Worm (Caenorhabditis elegans) whole organism, L2 larva: ENCODE data around the gene bed-3.
A peak's percentile ranks its signal among the peaks of the same experiment; 100 is the strongest.

Source experiments
- C34F6.9 ChIP-seq: fragments of 150-350 bp; optimal IDR thresholded peaks from 2 replicates; lab custom pipeline; 2014; ENCODE audit warnings: missing biosample characterization, missing genetic modification characterization
- F13H6.1 ChIP-seq: sonication (generic microtip); optimal IDR thresholded peaks from 2 replicates; lab custom pipeline; 2016; ENCODE audit warnings: missing genetic modification characterization, missing compliant biosample characterization
- R02D3.7 ChIP-seq: fragments of 150-350 bp; optimal IDR thresholded peaks from 2 replicates; lab custom pipeline; 2014; ENCODE audit warnings: missing biosample characterization, missing genetic modification characterization
- ZK546.5 ChIP-seq: sonication (generic microtip); optimal IDR thresholded peaks from 2 replicates; lab custom pipeline; 2017; ENCODE audit warnings: missing biosample characterization, missing genetic modification characterization
- alr-1 ChIP-seq: fragments of 150-350 bp; optimal IDR thresholded peaks from 2 replicates; lab custom pipeline; 2014; ENCODE audit warnings: missing biosample characterization, missing genetic modification characterization
- blmp-1 ChIP-seq: sonication (generic microtip); optimal IDR thresholded peaks from 2 replicates; lab custom pipeline; 2017; ENCODE audit warnings: missing genetic modification characterization, mild to moderate bottlenecking, missing compliant biosample characterization, antibody characterized with exemption, moderate library complexity; ENCODE audit not compliant: insufficient read depth
- ceh-82 ChIP-seq: fragments of 150-350 bp; optimal IDR thresholded peaks from 2 replicates; lab custom pipeline; 2014; ENCODE audit warnings: missing biosample characterization, missing genetic modification characterization
- crh-2 ChIP-seq: sonication (generic microtip); optimal IDR thresholded peaks from 2 replicates; lab custom pipeline; 2017; ENCODE audit warnings: missing biosample characterization, missing genetic modification characterization
- egl-27 ChIP-seq: sonication (generic microtip); optimal IDR thresholded peaks from 3 replicates; lab custom pipeline; 2017; ENCODE audit warnings: missing biosample characterization, missing genetic modification reagents, missing genetic modification characterization
- elt-1 ChIP-seq: fragments of 150-350 bp; optimal IDR thresholded peaks from 2 replicates; lab custom pipeline; 2014; ENCODE audit warnings: missing biosample characterization, missing genetic modification characterization
- fos-1 ChIP-seq: fragments of 150-350 bp; optimal IDR thresholded peaks from 2 replicates; lab custom pipeline; 2014; ENCODE audit warnings: missing biosample characterization, missing genetic modification characterization
- gmeb-1 ChIP-seq: fragments of 150-350 bp; optimal IDR thresholded peaks from 2 replicates; lab custom pipeline; 2014; ENCODE audit warnings: missing biosample characterization, missing genetic modification characterization
- lin-11 ChIP-seq: fragments of 150-350 bp; sonication (generic microtip); optimal IDR thresholded peaks from 2 replicates; lab custom pipeline; 2014; ENCODE audit warnings: missing biosample characterization, missing genetic modification characterization, inconsistent platforms, mixed read lengths
- lsy-2 ChIP-seq, 2 experiments: fragments of 150-350 bp in 1 of 2; sonication (generic microtip) in 1 of 2; optimal IDR thresholded peaks; 2 replicates each; lab custom pipeline; 2014 to 2017; ENCODE audit warnings: missing biosample characterization in 2 of 2, missing genetic modification characterization in 2 of 2
- mab-5 ChIP-seq: fragments of 150-350 bp; optimal IDR thresholded peaks from 2 replicates; lab custom pipeline; 2014; ENCODE audit warnings: missing biosample characterization, missing genetic modification characterization
- mbf-1 ChIP-seq: sonication (generic microtip); optimal IDR thresholded peaks from 2 replicates; lab custom pipeline; 2017; ENCODE audit warnings: missing biosample characterization, missing genetic modification characterization
- mdl-1 ChIP-seq, 2 experiments: fragments of 150-350 bp in 1 of 2; sonication (generic microtip) in 1 of 2; optimal IDR thresholded peaks; 2 replicates each; lab custom pipeline; 2017; ENCODE audit warnings: missing biosample characterization in 2 of 2, missing genetic modification characterization in 2 of 2
- nhr-10 ChIP-seq: sonication (generic microtip); optimal IDR thresholded peaks from 2 replicates; lab custom pipeline; 2017; ENCODE audit warnings: missing biosample characterization, missing genetic modification characterization
- nhr-11 ChIP-seq: fragments of 150-350 bp; optimal IDR thresholded peaks from 2 replicates; lab custom pipeline; 2014; ENCODE audit warnings: missing biosample characterization, missing genetic modification characterization
- nhr-12 ChIP-seq: fragments of 150-350 bp; optimal IDR thresholded peaks from 2 replicates; lab custom pipeline; 2014; ENCODE audit warnings: missing biosample characterization, missing genetic modification characterization
- nhr-129 ChIP-seq: fragments of 150-350 bp; optimal IDR thresholded peaks from 2 replicates; lab custom pipeline; 2014; ENCODE audit warnings: missing biosample characterization, missing genetic modification characterization
- nhr-21 ChIP-seq: fragments of 150-350 bp; optimal IDR thresholded peaks from 2 replicates; lab custom pipeline; 2014; ENCODE audit warnings: missing biosample characterization, missing genetic modification characterization
- nhr-23 ChIP-seq: fragments of 150-350 bp; optimal IDR thresholded peaks from 2 replicates; lab custom pipeline; 2014; ENCODE audit warnings: missing biosample characterization, missing genetic modification reagents, missing genetic modification characterization
- nhr-237 ChIP-seq: fragments of 150-350 bp; optimal IDR thresholded peaks from 2 replicates; lab custom pipeline; 2014; ENCODE audit warnings: missing biosample characterization, missing genetic modification characterization
- nhr-25 ChIP-seq: fragments of 150-350 bp; sonication (generic microtip); optimal IDR thresholded peaks from 3 replicates; lab custom pipeline; 2014; ENCODE audit warnings: missing biosample characterization, missing genetic modification characterization
- nhr-6 ChIP-seq: fragments of 150-350 bp; optimal IDR thresholded peaks from 2 replicates; lab custom pipeline; 2014; ENCODE audit warnings: missing biosample characterization, missing genetic modification characterization
- nhr-77 ChIP-seq: fragments of 150-350 bp; optimal IDR thresholded peaks from 2 replicates; lab custom pipeline; 2014; ENCODE audit warnings: missing biosample characterization, missing genetic modification characterization
- sem-4 ChIP-seq: fragments of 150-350 bp; optimal IDR thresholded peaks from 2 replicates; lab custom pipeline; 2014; ENCODE audit warnings: missing biosample characterization, missing genetic modification reagents, missing genetic modification characterization
- skn-1 ChIP-seq: sonication (generic microtip); optimal IDR thresholded peaks from 2 replicates; lab custom pipeline; 2017; ENCODE audit warnings: missing biosample characterization, missing genetic modification characterization
- sma-3 ChIP-seq: sonication (generic microtip); optimal IDR thresholded peaks from 2 replicates; lab custom pipeline; 2016; ENCODE audit warnings: missing genetic modification reagents, missing genetic modification characterization, missing compliant biosample characterization
- sma-9 ChIP-seq, 2 experiments: fragments of 150-350 bp in 1 of 2; sonication (generic microtip) in 1 of 2; optimal IDR thresholded peaks; 2 replicates each; lab custom pipeline; 2014 to 2016; ENCODE audit warnings: missing genetic modification characterization in 2 of 2, mild to moderate bottlenecking in 1 of 2, missing biosample characterization in 1 of 2, missing compliant biosample characterization in 1 of 2, missing genetic modification reagents in 1 of 2, moderate library complexity in 1 of 2
- snpc-4 ChIP-seq: fragments of 150-350 bp; optimal IDR thresholded peaks from 2 replicates; lab custom pipeline; 2014; ENCODE audit warnings: missing biosample characterization, missing genetic modification characterization
- unc-39 ChIP-seq: fragments of 150-350 bp; optimal IDR thresholded peaks from 2 replicates; lab custom pipeline; 2014; ENCODE audit warnings: missing biosample characterization, missing genetic modification characterization
- unc-55 ChIP-seq: fragments of 150-350 bp; sonication (generic microtip); optimal IDR thresholded peaks from 3 replicates; lab custom pipeline; 2014; ENCODE audit warnings: missing biosample characterization, missing genetic modification reagents, missing genetic modification characterization
- unc-62 ChIP-seq: fragments of 150-350 bp; optimal IDR thresholded peaks from 2 replicates; lab custom pipeline; 2014; ENCODE audit warnings: missing biosample characterization, missing genetic modification reagents, missing genetic modification characterization
- zag-1 ChIP-seq: fragments of 150-350 bp; optimal IDR thresholded peaks from 2 replicates; lab custom pipeline; 2014; ENCODE audit warnings: missing biosample characterization, missing genetic modification characterization
- ztf-1 ChIP-seq: fragments of 200-800 bp; sonication (Bioruptor generic); conservative IDR thresholded peaks from 2 replicates; pipeline ENCODE4 v1.3.6; 2022; ENCODE audit warnings: missing genetic modification characterization, missing compliant biosample characterization
- ztf-11 ChIP-seq: sonication (generic microtip); optimal IDR thresholded peaks from 2 replicates; lab custom pipeline; 2017; ENCODE audit warnings: missing biosample characterization, missing genetic modification characterization
- ztf-4 ChIP-seq: fragments of 150-350 bp; optimal IDR thresholded peaks from 2 replicates; lab custom pipeline; 2014; ENCODE audit warnings: missing biosample characterization, missing genetic modification characterization

The bed-3 gene

ce11 chrIV:9916224-9916623, at the start of gene bed-3:
TSS of gene bed-3 (plus strand) at chrIV:9916524.
- TF ChIP-seq sma-3 (no peak), ztf-11 (tag; lab: Kevin White, UChicago) (no peak), nhr-129 (tag; lab: Kevin White, UChicago) (no peak), unc-62 (no peak), unc-39 (tag; lab: Kevin White, UChicago) (no peak), nhr-77 (tag; lab: Kevin White, UChicago) (no peak), zag-1 (tag; lab: Kevin White, UChicago) (no peak), alr-1 (tag; lab: Kevin White, UChicago) (no peak), ztf-1 (GFP tag; lab: Robert Waterston, UW) (no peak), mab-5 (tag; lab: Kevin White, UChicago) (no peak), egl-27 (tag; lab: Kevin White, UChicago) (no peak), elt-1 (tag; lab: Kevin White, UChicago) (no peak), blmp-1 (tag; lab: Kevin White, UChicago) (no peak)

ce11 chrIV:9866865-9867264, 49.5 kb upstream of the bed-3 start:
- TF ChIP-seq ztf-4 (tag; lab: Kevin White, UChicago) = no peak
- no peak for TF ChIP-seq lsy-2 (tag; optimal IDR thresholded peaks at IDR 0.05; lab: Kevin White, UChicago)
- no peak for TF ChIP-seq sem-4 (tag; lab: Kevin White, UChicago)
- TF ChIP-seq unc-55 (GFP tag; lab: Kevin White, UChicago) = no peak
- no peak for TF ChIP-seq nhr-23 (tag; lab: Kevin White, UChicago)
- TF ChIP-seq skn-1 (tag; lab: Kevin White, UChicago) = no peak
- no peak for TF ChIP-seq gmeb-1 (tag; lab: Kevin White, UChicago)
- no peak for TF ChIP-seq C34F6.9 (tag; lab: Kevin White, UChicago)
- no peak for TF ChIP-seq R02D3.7 (tag; lab: Kevin White, UChicago)

ce11 chrIV:9867915-9868314, 48.4 kb upstream of the bed-3 start:
- TF ChIP-seq blmp-1 (tag; lab: Kevin White, UChicago) = peak; percentile 91
- TF ChIP-seq ZK546.5 (tag; lab: Kevin White, UChicago) = no peak
- no peak for TF ChIP-seq mab-5 (tag; lab: Kevin White, UChicago)
- peak; percentile 49 for TF ChIP-seq crh-2 (tag; lab: Kevin White, UChicago)
- TF ChIP-seq mbf-1 (tag; lab: Kevin White, UChicago) = no peak
- TF ChIP-seq alr-1 (tag; lab: Kevin White, UChicago) = no peak
- TF ChIP-seq nhr-11 (tag; lab: Kevin White, UChicago) = no peak
- TF ChIP-seq nhr-21 (tag; lab: Kevin White, UChicago) = peak; percentile 99
- peak; percentile 63 for TF ChIP-seq nhr-129 (tag; lab: Kevin White, UChicago)
- peak; percentile 18 for TF ChIP-seq ztf-4 (tag; lab: Kevin White, UChicago)
- TF ChIP-seq nhr-6 = peak; percentile 52
- no peak for TF ChIP-seq unc-62
- TF ChIP-seq mdl-1 (tag; optimal IDR thresholded peaks at IDR 0.05; lab: Kevin White, UChicago) = peak in 1 of 2 experiments; percentile 77
- TF ChIP-seq ceh-82 (tag; lab: Kevin White, UChicago) = no peak
- no peak for TF ChIP-seq ztf-11 (tag; lab: Kevin White, UChicago)
- TF ChIP-seq zag-1 (tag; lab: Kevin White, UChicago) = no peak
- TF ChIP-seq nhr-10 = no peak
- peak; percentile 97 for TF ChIP-seq nhr-25 (tag; lab: Kevin White, UChicago)
- TF ChIP-seq snpc-4 (tag; lab: Kevin White, UChicago) = no peak
- TF ChIP-seq egl-27 (tag; lab: Kevin White, UChicago) = peak; percentile 48
- TF ChIP-seq gmeb-1 (tag; lab: Kevin White, UChicago) = peak; percentile 59
- peak; percentile 33 for TF ChIP-seq F13H6.1 (tag; lab: Kevin White, UChicago)
- TF ChIP-seq sma-9 (GFP tag; optimal IDR thresholded peaks at IDR 0.05; lab: Kevin White, UChicago) = peak; percentile 98
- TF ChIP-seq sma-9 (tag; optimal IDR thresholded peaks at IDR 0.05; lab: Kevin White, UChicago) = no peak
- no peak for TF ChIP-seq nhr-77 (tag; lab: Kevin White, UChicago)
- TF ChIP-seq fos-1 (tag; lab: Kevin White, UChicago) = peak; percentile 42
- no peak for TF ChIP-seq nhr-12 (tag; lab: Kevin White, UChicago)
- TF ChIP-seq lin-11 = no peak
- TF ChIP-seq sma-3 = peak; percentile 96
- peak in 1 of 2 experiments; percentile 68 for TF ChIP-seq lsy-2 (tag; optimal IDR thresholded peaks at IDR 0.05; lab: Kevin White, UChicago)
- no peak for TF ChIP-seq nhr-237 (tag; lab: Kevin White, UChicago)
